Worm (Caenorhabditis elegans) whole organism, mixed stage, embryonic: Measurements from ENCODE around the gene K04A8.19.

ENCODE experiments used
- M03D4.4 ChIP-seq: sonication (generic microtip); optimal IDR thresholded peaks from 2 replicates; lab custom pipeline; 2017; ENCODE audit warnings: mild to moderate bottlenecking, missing genetic modification characterization, missing compliant biosample characterization
- bed-3 ChIP-seq: fragments of 200-800 bp; sonication (Bioruptor generic); optimal IDR thresholded peaks from 3 replicates; lab custom pipeline; 2018; ENCODE audit warnings: mild to moderate bottlenecking, missing genetic modification characterization, moderate library complexity, missing compliant biosample characterization
- ceh-39 ChIP-seq: fragments of 150-350 bp; optimal IDR thresholded peaks from 2 replicates; lab custom pipeline; 2014; ENCODE audit warnings: missing biosample characterization, missing genetic modification characterization
- ceh-43 ChIP-seq: fragments of 200-800 bp; sonication (Bioruptor generic); optimal IDR thresholded peaks from 2 replicates; lab custom pipeline; 2018; ENCODE audit warnings: mild to moderate bottlenecking, missing genetic modification characterization, moderate library complexity, missing compliant biosample characterization
- cnd-1 ChIP-seq: fragments of 200-800 bp; sonication (Bioruptor generic); optimal IDR thresholded peaks from 2 replicates; lab custom pipeline; 2018; ENCODE audit warnings: mild to moderate bottlenecking, missing genetic modification characterization, missing compliant biosample characterization
- drap-1 ChIP-seq: fragments of 200-800 bp; sonication (Bioruptor generic); optimal IDR thresholded peaks from 3 replicates; lab custom pipeline; 2018; ENCODE audit warnings: mild to moderate bottlenecking, missing genetic modification characterization, missing compliant biosample characterization
- elt-1 ChIP-seq: sonication (generic microtip); optimal IDR thresholded peaks from 2 replicates; lab custom pipeline; 2017; ENCODE audit warnings: missing genetic modification characterization, mild to moderate bottlenecking, missing compliant biosample characterization, antibody characterized with exemption, moderate library complexity, borderline replicate concordance; ENCODE audit not compliant: insufficient read depth
- elt-3 ChIP-seq: fragments of 150-350 bp; optimal IDR thresholded peaks from 2 replicates; lab custom pipeline; 2014; ENCODE audit warnings: missing biosample characterization, missing genetic modification characterization
- flh-1 ChIP-seq: fragments of 200-800 bp; sonication (Bioruptor generic); optimal IDR thresholded peaks from 2 replicates; lab custom pipeline; 2018; ENCODE audit warnings: mild to moderate bottlenecking, missing genetic modification characterization, moderate library complexity, missing compliant biosample characterization
- ham-2 ChIP-seq: fragments of 200-800 bp; sonication (Bioruptor generic); optimal IDR thresholded peaks from 2 replicates; lab custom pipeline; 2018; ENCODE audit warnings: mild to moderate bottlenecking, missing genetic modification characterization, missing compliant biosample characterization
- hlh-1 ChIP-seq: fragments of 150-350 bp; optimal IDR thresholded peaks from 2 replicates; lab custom pipeline; 2014; ENCODE audit warnings: missing biosample characterization, missing genetic modification reagents, missing genetic modification characterization
- lin-32 ChIP-seq: fragments of 200-800 bp; sonication (Bioruptor generic); optimal IDR thresholded peaks from 2 replicates; lab custom pipeline; 2018; ENCODE audit warnings: mild to moderate bottlenecking, missing genetic modification characterization, missing compliant biosample characterization
- lsy-2 ChIP-seq: fragments of 150-350 bp; optimal IDR thresholded peaks from 2 replicates; lab custom pipeline; 2014; ENCODE audit warnings: missing biosample characterization, missing genetic modification characterization
- mab-5 ChIP-seq: fragments of 150-350 bp; optimal IDR thresholded peaks from 2 replicates; lab custom pipeline; 2014; ENCODE audit warnings: missing biosample characterization, missing genetic modification characterization
- mls-2 ChIP-seq: sonication (generic microtip); optimal IDR thresholded peaks from 2 replicates; lab custom pipeline; 2016; ENCODE audit warnings: mild to moderate bottlenecking, missing genetic modification characterization, moderate library complexity, missing compliant biosample characterization
- nhr-12 ChIP-seq: fragments of 150-350 bp; optimal IDR thresholded peaks from 2 replicates; lab custom pipeline; 2014; ENCODE audit warnings: missing biosample characterization, missing genetic modification characterization
- nhr-2 ChIP-seq: fragments of 150-350 bp; optimal IDR thresholded peaks from 2 replicates; lab custom pipeline; 2014; ENCODE audit warnings: missing biosample characterization, missing genetic modification characterization
- nhr-237 ChIP-seq: fragments of 150-350 bp; optimal IDR thresholded peaks from 2 replicates; lab custom pipeline; 2014; ENCODE audit warnings: missing biosample characterization, missing genetic modification characterization
- nhr-28 ChIP-seq: fragments of 150-350 bp; optimal IDR thresholded peaks from 2 replicates; lab custom pipeline; 2014; ENCODE audit warnings: missing biosample characterization, missing genetic modification characterization
- snpc-4 ChIP-seq: fragments of 150-350 bp; optimal IDR thresholded peaks from 2 replicates; lab custom pipeline; 2014; ENCODE audit warnings: missing biosample characterization, missing genetic modification characterization
- sptf-1 ChIP-seq: sonication (generic microtip); optimal IDR thresholded peaks from 2 replicates; lab custom pipeline; 2017; ENCODE audit warnings: mild to moderate bottlenecking, missing genetic modification characterization, moderate library complexity, missing compliant biosample characterization
- tbx-8 ChIP-seq: fragments of 200-800 bp; sonication (Bioruptor generic); optimal IDR thresholded peaks from 2 replicates; lab custom pipeline; 2018; ENCODE audit warnings: mild to moderate bottlenecking, missing genetic modification characterization, moderate library complexity, missing compliant biosample characterization
- unc-39 ChIP-seq: fragments of 150-350 bp; optimal IDR thresholded peaks from 2 replicates; lab custom pipeline; 2014; ENCODE audit warnings: missing biosample characterization, missing genetic modification characterization
- unc-62 ChIP-seq: fragments of 150-350 bp; optimal IDR thresholded peaks from 2 replicates; lab custom pipeline; 2014; ENCODE audit warnings: missing biosample characterization, missing genetic modification reagents, missing genetic modification characterization

K04A8.19 gene

DNA sequence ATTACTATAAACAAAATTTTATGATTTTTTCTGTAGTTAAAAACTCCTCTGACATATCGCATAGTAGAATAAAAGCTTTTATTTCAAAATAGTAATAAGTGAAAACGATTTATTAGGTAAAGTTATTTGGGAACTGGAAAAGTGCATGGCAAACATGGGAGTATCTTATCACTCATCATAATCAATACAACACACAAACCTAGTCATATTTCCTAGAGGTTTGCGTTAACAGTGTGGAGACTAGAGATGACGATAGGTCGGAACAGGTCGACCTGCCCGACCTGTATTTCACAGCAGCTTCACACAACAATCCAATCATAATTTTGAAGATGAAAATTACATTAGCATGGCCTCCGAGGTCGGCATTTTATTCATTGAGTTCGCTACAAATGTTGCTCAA is 25.8 kb upstream of the K04A8.19 start, which contains the start of gene EGAP9.3:
TSS of gene EGAP9.3 (minus strand) at position 131 of the 400 bp plus-strand sequence.
- no peak for TF ChIP-seq mab-5 (tag; lab: Kevin White, UChicago)
- TF ChIP-seq ham-2 (GFP tag; lab: Kevin White, UChicago), result no peak
- no peak for TF ChIP-seq tbx-8 (GFP tag; lab: Kevin White, UChicago)
- no peak for TF ChIP-seq nhr-28
- no peak for TF ChIP-seq hlh-1
- no peak for TF ChIP-seq bed-3 (GFP tag; lab: Kevin White, UChicago)
- no peak for TF ChIP-seq ceh-43 (GFP tag; lab: Kevin White, UChicago)
- no peak for TF ChIP-seq nhr-12 (tag; lab: Kevin White, UChicago)
- no peak for TF ChIP-seq snpc-4
- TF ChIP-seq, all 35 proteins: peak for 0

DNA sequence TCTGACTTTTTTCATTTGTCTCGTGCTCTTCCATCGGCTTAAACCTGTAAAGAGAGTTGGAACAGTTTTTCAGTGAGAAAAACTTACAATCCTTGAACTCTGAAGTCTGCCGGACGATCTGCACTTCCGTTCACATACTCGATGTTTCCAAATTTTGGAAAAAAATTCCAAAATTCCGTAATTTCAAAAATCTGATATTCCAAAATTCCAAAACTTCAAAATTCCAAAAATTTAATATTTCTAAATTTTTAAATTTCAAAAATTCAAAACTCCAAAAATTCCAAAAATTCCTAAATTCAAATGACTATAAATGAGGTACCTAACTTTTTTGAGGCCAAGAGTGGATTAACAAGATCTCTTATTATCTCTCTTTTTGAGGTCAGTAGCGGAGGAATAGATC is 22.4 kb upstream of the K04A8.19 start, which contains the start of gene EGAP9.4:
TSS of gene EGAP9.4 (plus strand) at position 301 of the 400 bp plus-strand sequence.
- peak; percentile 28 for TF ChIP-seq elt-1 (tag; lab: Kevin White, UChicago)
- no peak for TF ChIP-seq nhr-2 (tag; lab: Kevin White, UChicago)

DNA sequence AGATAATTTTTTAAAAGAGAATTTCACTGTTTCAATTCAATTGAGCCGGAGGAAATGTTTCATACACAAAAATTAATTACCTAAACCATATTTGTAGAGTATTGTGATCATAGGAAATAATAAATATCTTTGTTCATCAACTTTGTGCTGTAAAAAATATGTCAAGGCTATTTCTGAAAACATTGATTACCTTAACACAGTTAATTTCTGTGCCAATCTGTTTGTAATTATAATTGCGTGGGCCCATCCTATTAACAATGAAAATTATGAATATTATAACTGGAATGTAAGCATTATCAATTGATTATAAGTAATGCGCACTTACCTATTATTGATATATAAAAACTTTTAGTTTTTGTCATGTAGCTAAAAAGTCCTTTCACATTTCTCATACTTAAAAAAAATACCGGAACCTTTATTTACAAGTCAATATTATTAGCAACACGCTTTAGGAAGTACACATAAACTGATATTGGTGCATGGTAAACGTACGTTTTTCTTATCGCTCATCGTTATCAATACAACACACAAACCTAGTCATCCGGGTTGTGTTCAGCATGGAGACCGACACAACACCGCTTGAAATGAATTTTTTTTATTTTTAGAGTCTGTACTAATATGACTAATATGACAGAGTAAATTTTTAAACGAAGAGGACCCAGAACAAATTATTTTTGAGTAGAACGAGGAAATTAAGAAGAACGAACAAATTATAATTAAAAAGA is 21.4 kb upstream of the K04A8.19 start, which contains the start of gene fut-2:
TSS of gene fut-2 (minus strand) at position 485 of the 725 bp plus-strand sequence.
- no peak for TF ChIP-seq unc-62 (GFP tag; lab: Kevin White, UChicago)

DNA sequence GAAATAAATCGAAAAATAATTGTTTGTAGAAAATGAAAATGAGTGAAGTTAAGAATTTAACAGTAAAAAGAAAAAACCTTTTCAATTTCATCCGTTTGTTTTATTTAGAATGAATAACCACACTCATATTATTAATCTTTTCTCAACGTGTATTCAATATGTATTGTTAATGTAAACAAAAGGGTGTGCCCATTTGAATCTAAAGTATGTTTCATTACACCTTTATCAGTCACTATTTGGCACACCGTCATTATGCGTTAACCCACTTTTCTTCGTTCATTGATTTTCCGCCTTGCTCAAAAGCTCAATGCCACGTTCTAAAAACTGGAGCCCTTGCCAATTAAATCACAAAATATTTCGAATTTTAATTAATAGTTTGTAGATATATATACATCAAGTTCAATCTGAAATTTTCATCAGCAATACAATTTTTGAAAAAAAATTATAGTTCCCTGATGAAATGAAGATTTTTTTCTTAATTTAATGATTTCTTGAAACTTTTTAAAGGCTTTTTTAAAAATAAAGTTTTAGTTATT is 11.7 kb upstream of the K04A8.19 start, which contains the start of gene K04A8.1:
TSS of gene K04A8.1 (plus strand) at position 486 of the 536 bp plus-strand sequence.
- TF ChIP-seq elt-3 (tag; lab: Kevin White, UChicago) (no peak), tbx-8 (GFP tag; lab: Kevin White, UChicago) (no peak), nhr-12 (tag; lab: Kevin White, UChicago) (no peak)
- TF ChIP-seq, all 35 proteins: peak for 0

DNA sequence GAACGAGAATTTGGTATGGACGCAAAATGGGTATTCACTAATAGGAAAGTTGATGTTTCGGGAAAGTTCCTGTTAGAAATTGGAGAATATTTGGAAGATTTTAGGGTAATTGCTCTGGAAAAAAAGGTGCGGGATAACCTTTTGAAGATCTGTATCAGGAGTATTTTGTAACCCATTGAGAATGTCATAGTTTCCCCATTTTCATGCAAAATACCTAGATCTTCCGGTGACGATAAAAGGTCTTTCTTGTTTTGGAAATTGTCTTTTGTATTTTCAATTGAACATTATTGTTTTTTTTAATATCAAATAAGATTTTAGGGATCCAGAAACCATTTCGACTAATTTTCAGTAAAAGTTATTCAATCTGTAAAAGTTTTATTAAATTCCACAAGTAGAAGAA is 7.4 kb upstream of the K04A8.19 start, which contains the start of gene spp-19:
TSS of gene spp-19 (minus strand) at position 101 of the 400 bp plus-strand sequence.
- TF ChIP-seq elt-3 (tag; lab: Kevin White, UChicago) (no peak), mls-2 (tag; lab: Kevin White, UChicago) (no peak), mab-5 (tag; lab: Kevin White, UChicago) (no peak), sptf-1 (tag; lab: Kevin White, UChicago) (no peak), cnd-1 (tag; lab: Kevin White, UChicago) (no peak), unc-39 (tag; lab: Kevin White, UChicago) (no peak), lin-32 (no peak), snpc-4 (no peak), nhr-237 (tag; lab: Kevin White, UChicago) (no peak), hlh-1 (no peak), flh-1 (GFP tag; lab: Kevin White, UChicago) (no peak), lsy-2 (no peak), drap-1 (GFP tag; lab: Kevin White, UChicago) (no peak), ham-2 (GFP tag; lab: Kevin White, UChicago) (no peak), elt-1 (tag; lab: Kevin White, UChicago) (no peak), ceh-39 (no peak)

DNA sequence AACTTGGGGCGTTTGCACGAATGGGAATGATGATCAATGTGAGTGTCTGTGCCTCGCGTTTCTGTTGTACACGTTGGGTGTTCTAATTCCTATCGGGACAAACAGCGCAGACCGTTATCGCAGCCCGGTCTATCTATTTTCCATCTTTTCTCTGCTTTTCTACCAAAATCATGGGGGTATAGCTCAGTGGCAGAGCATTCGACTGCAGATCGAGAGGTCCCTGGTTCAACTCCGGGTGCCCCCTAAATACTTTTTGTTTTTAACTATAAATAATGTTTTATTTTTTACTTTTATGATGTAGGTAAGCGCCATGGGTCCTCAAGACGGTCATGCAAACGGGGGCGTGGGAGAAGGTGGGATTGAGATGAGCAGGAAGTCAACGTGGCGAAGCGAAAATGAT is 5.4 kb upstream of the K04A8.19 start:
- TF ChIP-seq M03D4.4 (tag; lab: Kevin White, UChicago), result peak; percentile 55
- no peak for TF ChIP-seq nhr-237 (tag; lab: Kevin White, UChicago)
- TF ChIP-seq, all 35 proteins: peak for 1

DNA sequence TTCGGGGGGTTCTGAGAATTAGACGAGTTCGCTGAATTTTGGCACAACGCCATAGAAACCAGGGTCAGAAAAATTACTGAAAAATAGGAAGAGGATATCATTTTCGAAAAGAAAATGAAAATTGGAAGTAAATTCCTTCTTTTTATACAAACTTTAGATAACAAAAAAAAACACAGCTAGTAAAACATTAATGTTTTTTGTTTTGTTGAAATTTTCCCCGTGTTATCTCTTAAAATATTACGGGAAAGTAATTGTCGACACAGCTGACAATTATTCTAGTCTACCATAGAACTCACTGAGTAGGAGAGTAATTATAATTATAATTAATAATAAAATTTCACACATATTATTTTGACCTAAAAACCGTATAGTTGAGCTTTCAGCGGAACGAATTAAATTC is 4.9 kb upstream of the K04A8.19 start, which contains the start of gene spp-26:
TSS of gene spp-26 (minus strand) at position 101 of the 400 bp plus-strand sequence.
- TF ChIP-seq bed-3 (GFP tag; lab: Kevin White, UChicago), result no peak
- TF ChIP-seq nhr-28, result no peak
